Worm (Caenorhabditis elegans): ENCODE results near the gene clc-6.

Gene clc-6

DNA sequence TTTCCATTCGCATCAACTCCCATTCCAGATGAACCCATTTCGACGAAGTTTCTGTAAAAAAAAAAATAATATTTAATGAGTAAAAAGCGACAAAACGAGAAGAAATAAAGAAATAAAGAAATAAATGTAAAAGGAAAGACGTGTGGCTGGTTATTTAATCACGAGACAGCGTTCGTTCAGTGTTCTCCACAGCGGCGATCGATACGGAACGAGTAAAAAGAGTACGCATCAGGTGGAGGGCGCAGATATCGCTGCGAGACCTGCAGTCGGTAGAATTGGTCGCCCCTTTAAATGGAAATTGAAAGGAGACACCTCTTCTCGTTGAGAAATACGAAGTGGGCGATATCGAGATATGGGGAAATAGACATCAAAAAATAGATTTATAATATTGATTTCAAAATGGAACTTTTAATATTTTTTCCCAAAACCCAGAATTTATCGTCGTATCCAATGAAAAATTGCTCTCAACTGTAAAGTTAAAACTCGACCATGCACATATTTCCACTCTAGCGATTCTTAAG, 32.7 kb upstream of the clc-6 start, which contains the start of gene pqn-70 (continued):
- no peak for TF ChIP-seq ttx-3 (tag; optimal IDR thresholded peaks at IDR 0.05)
- peak; percentile 36 for TF ChIP-seq tbx-7 (tag; optimal IDR thresholded peaks at IDR 0.05)
- no peak for TF ChIP-seq ceh-45 (GFP tag; IDR thresholded peaks at IDR 0.05)
- peak; percentile 38 for TF ChIP-seq ets-4 (tag; optimal IDR thresholded peaks at IDR 0.05)
- peak; percentile 40 for TF ChIP-seq pqm-1 (tag; optimal IDR thresholded peaks at IDR 0.05)
- TF ChIP-seq pha-2 (tag; optimal IDR thresholded peaks at IDR 0.05) = no peak
- TF ChIP-seq hlh-13 (GFP tag; optimal IDR thresholded peaks at IDR 0.05) = no peak
- peak; percentile 43 for TF ChIP-seq elt-2 (tag; optimal IDR thresholded peaks at IDR 0.05)
- TF ChIP-seq gmeb-2 (tag; optimal IDR thresholded peaks at IDR 0.05) = no peak
- TF ChIP-seq dve-1 (tag; optimal IDR thresholded peaks at IDR 0.05) = peak; percentile 15
- no peak for TF ChIP-seq T23F11.4 (GFP tag; optimal IDR thresholded peaks at IDR 0.05)
- TF ChIP-seq Y22D7AL.16 (tag; optimal IDR thresholded peaks at IDR 0.05) = no peak
- no peak for TF ChIP-seq sox-2 (GFP tag; IDR thresholded peaks at IDR 0.05)
- TF ChIP-seq pag-3 (tag; optimal IDR thresholded peaks at IDR 0.05; ENCODE audit: borderline replicate concordance) = no peak
- no peak for TF ChIP-seq nhr-232 (tag; optimal IDR thresholded peaks at IDR 0.05)
- TF ChIP-seq pax-1 (tag; optimal IDR thresholded peaks at IDR 0.05) = no peak
- TF ChIP-seq fkh-6 (tag; optimal IDR thresholded peaks at IDR 0.05) = no peak
- peak; percentile 68 for TF ChIP-seq C08G9.2 (tag; optimal IDR thresholded peaks at IDR 0.05)
- peak; percentile 93 for TF ChIP-seq ceh-31 (tag; optimal IDR thresholded peaks at IDR 0.05)
- no peak for TF ChIP-seq lin-11 (tag; optimal IDR thresholded peaks at IDR 0.05)
- peak; percentile 79 for TF ChIP-seq tbx-2 (tag; optimal IDR thresholded peaks at IDR 0.05)
- TF ChIP-seq hlh-30 (tag; optimal IDR thresholded peaks at IDR 0.05; ENCODE audit: insufficient read depth) = peak; percentile 94
- peak; percentile 57 for TF ChIP-seq ceh-14 (tag; optimal IDR thresholded peaks at IDR 0.05)
- peak; percentile 45 for TF ChIP-seq F13H6.1 (tag; optimal IDR thresholded peaks at IDR 0.05)
- TF ChIP-seq C38D4.7 (GFP tag; optimal IDR thresholded peaks at IDR 0.05) = no peak
- no peak for TF ChIP-seq mec-3 (tag; optimal IDR thresholded peaks at IDR 0.05; ENCODE audit: borderline replicate concordance)
- TF ChIP-seq zip-5 (tag; optimal IDR thresholded peaks at IDR 0.05) = peak; percentile 32
- TF ChIP-seq ahr-1 (tag; optimal IDR thresholded peaks at IDR 0.05) = no peak
- TF ChIP-seq nhr-11 (tag; optimal IDR thresholded peaks at IDR 0.05) = no peak
- TF ChIP-seq K02D7.2 (tag; optimal IDR thresholded peaks at IDR 0.05) = no peak
- TF ChIP-seq lim-6 (tag; optimal IDR thresholded peaks at IDR 0.05) = no peak
- TF ChIP-seq dmd-4 (tag; optimal IDR thresholded peaks at IDR 0.05; ENCODE audit: borderline replicate concordance) = peak; percentile 10
- TF ChIP-seq npax-4 (tag; optimal IDR thresholded peaks at IDR 0.05) = no peak

DNA sequence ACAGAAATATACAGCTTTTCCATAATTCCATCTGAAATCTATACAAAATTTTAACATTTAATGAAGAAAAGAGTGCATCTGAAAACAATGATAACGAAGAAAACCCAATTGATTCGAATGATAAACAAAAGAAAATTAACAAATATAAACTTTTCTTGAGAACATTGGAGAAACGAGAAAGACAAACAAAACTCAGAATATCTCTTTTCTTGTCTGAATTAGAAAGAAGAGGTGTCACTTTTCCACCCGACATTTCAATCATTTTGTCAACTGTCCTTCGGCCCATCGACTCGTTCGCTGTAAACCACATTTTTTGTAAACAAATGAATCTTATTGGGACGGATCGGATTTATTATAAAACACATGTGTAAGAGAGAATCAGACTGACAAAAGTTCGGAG, 30.0 kb upstream of the clc-6 start, which contains the start of gene bgal-1:
Gene bgal-1, minus strand, starts transcription at position 38 of the 400 bp plus-strand sequence.
- TF ChIP-seq hlh-13 (GFP tag; optimal IDR thresholded peaks at IDR 0.05) (no peak), unc-55 (GFP tag; optimal IDR thresholded peaks at IDR 0.05) (peak; percentile 81), madf-2 (tag; optimal IDR thresholded peaks at IDR 0.05) (no peak), nfya-1 (tag; optimal IDR thresholded peaks at IDR 0.05) (no peak), ref-2 (tag; optimal IDR thresholded peaks at IDR 0.05) (no peak), ttx-3 (tag; optimal IDR thresholded peaks at IDR 0.05) (no peak), dmd-4 (tag; optimal IDR thresholded peaks at IDR 0.05; ENCODE audit: borderline replicate concordance) (no peak), pat-9 (tag; optimal IDR thresholded peaks at IDR 0.05) (no peak)

- no peak for TF ChIP-seq ceh-14 (tag; optimal IDR thresholded peaks at IDR 0.05)
Observed at ce11 chrV:11223698-11224097, 27.7 kb upstream of the clc-6 start.

- TF ChIP-seq hlh-13 (GFP tag; optimal IDR thresholded peaks at IDR 0.05) (no peak), ceh-31 (tag; optimal IDR thresholded peaks at IDR 0.05) (no peak)
Observed at ce11 chrV:11220936-11221335, 24.9 kb upstream of the clc-6 start, which contains the start of gene T19B10.2. Gene T19B10.2, plus strand, starts transcription at chrV:11221302.
